Worm (Caenorhabditis elegans): ENCODE measurements around the gene lact-7.
A peak's percentile ranks its signal among the peaks of the same experiment; 100 is the strongest.

DNA sequence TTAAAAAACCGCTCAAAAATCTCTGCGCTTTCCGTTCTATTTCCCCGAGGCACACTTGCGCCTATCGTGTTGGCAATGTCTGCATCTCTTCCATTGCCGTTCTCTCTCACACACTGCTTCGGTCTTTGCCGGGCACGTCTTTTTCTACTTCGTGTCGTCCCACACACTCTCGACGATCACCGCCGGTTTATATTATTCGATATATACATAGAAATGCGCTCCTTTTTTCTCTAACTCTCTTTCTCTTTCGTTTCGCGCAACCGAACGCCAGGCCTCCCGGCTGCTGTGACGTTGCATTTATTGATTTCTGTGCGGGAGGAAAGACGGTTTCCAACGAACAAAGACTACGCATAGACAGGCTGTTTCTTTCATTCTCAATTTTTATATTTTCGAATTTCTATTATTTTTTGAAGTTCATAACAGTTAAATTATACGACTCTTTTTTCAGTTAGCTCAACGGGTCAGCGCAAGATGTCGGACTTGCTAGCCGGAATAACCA lies 39.2 kb downstream of the lact-7 start, which contains the start of gene rsd-3:
- no peak for TF ChIP-seq unc-62 (GFP tag; optimal IDR thresholded peaks at IDR 0.05)
- no peak for TF ChIP-seq C06A6.2 (GFP tag; conservative IDR thresholded peaks at IDR 0.05)
- no peak for TF ChIP-seq lsl-1 (GFP tag; optimal IDR thresholded peaks at IDR 0.05)
- no peak for TF ChIP-seq madf-8 (GFP tag; conservative IDR thresholded peaks at IDR 0.05)
- TF ChIP-seq bed-1 (GFP tag; IDR thresholded peaks at IDR 0.05) = no peak
- TF ChIP-seq hmg-1.2 (GFP tag; IDR thresholded peaks at IDR 0.05) = peak; percentile 90
- no peak for TF ChIP-seq nhr-90 (tag; optimal IDR thresholded peaks at IDR 0.05)
- no peak for TF ChIP-seq egl-44 (GFP tag; IDR thresholded peaks at IDR 0.05)
- no peak for TF ChIP-seq let-526 (GFP tag; IDR thresholded peaks at IDR 0.05)
- TF ChIP-seq K12H6.12 (tag; optimal IDR thresholded peaks at IDR 0.05) = no peak
- TF ChIP-seq nfya-1 (tag; optimal IDR thresholded peaks at IDR 0.05; ENCODE audit: borderline replicate concordance, insufficient read depth) = no peak
- TF ChIP-seq Y95B8A.8 (GFP tag; IDR thresholded peaks at IDR 0.05) = no peak
